Fruit fly (Drosophila melanogaster): ENCODE results near the gene CG9004.

DNA sequence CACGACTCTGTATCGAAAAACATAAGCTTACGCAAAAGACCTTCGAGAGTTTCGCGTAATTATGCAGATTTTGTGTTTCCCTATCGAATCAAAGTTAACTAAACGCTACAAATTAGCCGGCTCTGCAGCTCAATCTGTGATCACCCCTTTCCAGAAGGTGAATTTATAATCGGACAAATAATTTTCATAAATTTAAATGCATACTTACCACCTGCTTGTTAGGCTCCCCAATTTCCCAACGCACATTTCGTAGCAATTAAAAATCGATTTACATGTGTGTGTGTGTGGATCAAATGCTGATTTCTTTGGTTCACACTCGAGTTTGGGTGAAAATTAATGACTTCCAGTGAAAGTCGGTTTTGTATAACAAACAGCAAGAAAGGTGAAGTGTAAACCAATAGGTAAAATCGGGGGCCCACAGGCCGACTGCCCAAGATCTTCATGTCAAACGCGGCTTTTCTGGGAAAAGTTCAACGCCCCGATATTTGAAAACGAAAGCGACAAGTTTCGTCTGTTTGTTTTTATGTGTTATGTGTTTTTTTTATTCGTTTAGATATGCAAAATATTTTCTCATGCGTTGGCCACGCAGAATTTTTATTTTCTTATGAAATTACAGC, 24.2 kb downstream of the CG9004 start:
- TF ChIP-seq lz (GFP tag; optimal IDR thresholded peaks at IDR 0.05), result no peak
- no peak for TF ChIP-seq fkh (GFP tag; optimal IDR thresholded peaks at IDR 0.05)
- no peak for TF ChIP-seq esn (GFP tag; optimal IDR thresholded peaks at IDR 0.05)
- TF ChIP-seq salr (GFP tag; optimal IDR thresholded peaks at IDR 0.05), result no peak
- TF ChIP-seq Lpt (GFP tag; optimal IDR thresholded peaks at IDR 0.05), result no peak
- TF ChIP-seq CG6163 (GFP tag; IDR thresholded peaks at IDR 0.05), result no peak
- no peak for TF ChIP-seq Eip75B (GFP tag; optimal IDR thresholded peaks at IDR 0.05)
- no peak for TF ChIP-seq fd59A (GFP tag; optimal IDR thresholded peaks at IDR 0.05)
- TF ChIP-seq OdsH (GFP tag; optimal IDR thresholded peaks at IDR 0.05), result no peak
- no peak for TF ChIP-seq Ets96B (tag; optimal IDR thresholded peaks at IDR 0.05)
- no peak for TF ChIP-seq topi (GFP tag; optimal IDR thresholded peaks at IDR 0.05)
- no peak for TF ChIP-seq CG9139 (GFP tag; optimal IDR thresholded peaks at IDR 0.05)
- no peak for TF ChIP-seq ss (GFP tag; optimal IDR thresholded peaks at IDR 0.05)
- no peak for TF ChIP-seq Smox (GFP tag; optimal IDR thresholded peaks at IDR 0.05)

All from whole organism, prepupa.